Worm (Caenorhabditis elegans) whole organism, young adult: Measurements from ENCODE around the gene F29F11.20.

Source experiments
- B0035.1 ChIP-seq: sonication (generic microtip); optimal IDR thresholded peaks from 2 replicates; lab custom pipeline; 2016; ENCODE audit warnings: missing genetic modification characterization, mild to moderate bottlenecking, missing compliant biosample characterization, missing genotype, missing genetic modification reagents
- B0261.1 ChIP-seq: sonication (generic microtip); optimal IDR thresholded peaks from 2 replicates; lab custom pipeline; 2016; ENCODE audit warnings: mild to moderate bottlenecking, missing genetic modification characterization, moderate library complexity, missing compliant biosample characterization
- F37B4.10 ChIP-seq: fragments of 200-800 bp; sonication (Bioruptor generic); IDR thresholded peaks from 2 replicates; pipeline ENCODE4 v1.3.6; 2022; ENCODE audit warnings: missing genetic modification characterization, missing compliant biosample characterization
- F39B2.1 ChIP-seq: fragments of 200-800 bp; sonication (Bioruptor generic); IDR thresholded peaks from 2 replicates; pipeline ENCODE4 v1.3.6; 2022; ENCODE audit warnings: missing genetic modification reagents, missing genetic modification characterization, missing compliant biosample characterization
- Y79H2A.3 ChIP-seq: fragments of 200-800 bp; sonication (Bioruptor generic); conservative IDR thresholded peaks from 2 replicates; pipeline ENCODE4 v1.3.6; 2022; ENCODE audit warnings: missing genetic modification reagents, missing genetic modification characterization, missing compliant biosample characterization
- ama-1 ChIP-seq, 3 experiments: fragments of 150-350 bp in 1 of 3; sonication (generic microtip) in 2 of 3; optimal IDR thresholded peaks; 2 replicates each; lab custom pipeline; 2014 to 2018; ENCODE audit warnings: missing biosample characterization in 2 of 3, missing genetic modification characterization in 2 of 3, missing genetic modification reagents in 2 of 3
- aptf-3 ChIP-seq: fragments of 200-800 bp; sonication (Bioruptor generic); IDR thresholded peaks from 2 replicates; pipeline ENCODE4 v1.3.6; 2022; ENCODE audit warnings: missing genetic modification characterization, missing compliant biosample characterization
- ceh-58 ChIP-seq: fragments of 200-800 bp; sonication (Bioruptor generic); IDR thresholded peaks from 2 replicates; pipeline ENCODE4 v1.3.6; 2022; ENCODE audit warnings: missing genetic modification characterization, missing compliant biosample characterization
- gei-17 ChIP-seq: fragments of 200-800 bp; sonication (Bioruptor generic); optimal IDR thresholded peaks from 2 replicates; lab custom pipeline; 2018; ENCODE audit warnings: mild to moderate bottlenecking, missing genetic modification characterization, missing compliant biosample characterization
- him-1 ChIP-seq: sonication (generic microtip); optimal IDR thresholded peaks from 2 replicates; lab custom pipeline; 2016; ENCODE audit warnings: missing genotype, missing genetic modification reagents, missing genetic modification characterization, missing compliant biosample characterization
- hrde-1 ChIP-seq: sonication (generic microtip); optimal IDR thresholded peaks from 2 replicates; lab custom pipeline; 2016; ENCODE audit warnings: missing genetic modification characterization, mild to moderate bottlenecking, missing compliant biosample characterization, moderate library complexity, missing genotype, missing genetic modification reagents, borderline replicate concordance
- madf-6 ChIP-seq: fragments of 200-800 bp; sonication (Bioruptor generic); IDR thresholded peaks from 2 replicates; pipeline ENCODE4 v1.3.6; 2022; ENCODE audit warnings: missing genetic modification reagents, missing genetic modification characterization, missing compliant biosample characterization
- snpc-4 ChIP-seq, 5 experiments: fragments of 150-350 bp in 1 of 5; sonication (generic microtip) in 4 of 5; optimal IDR thresholded peaks; 2 replicates each; lab custom pipeline; 2014 to 2018; ENCODE audit warnings: missing genetic modification characterization in 5 of 5, missing biosample characterization in 3 of 5, antibody characterized with exemption in 2 of 5, mild to moderate bottlenecking in 2 of 5, missing compliant biosample characterization in 2 of 5, missing genotype in 2 of 5, moderate library complexity in 2 of 5, missing genetic modification reagents in 1 of 5
- ztf-3 ChIP-seq: fragments of 200-800 bp; sonication (Bioruptor generic); optimal IDR thresholded peaks from 2 replicates; lab custom pipeline; 2018; ENCODE audit warnings: mild to moderate bottlenecking, missing genetic modification characterization, missing compliant biosample characterization

DNA sequence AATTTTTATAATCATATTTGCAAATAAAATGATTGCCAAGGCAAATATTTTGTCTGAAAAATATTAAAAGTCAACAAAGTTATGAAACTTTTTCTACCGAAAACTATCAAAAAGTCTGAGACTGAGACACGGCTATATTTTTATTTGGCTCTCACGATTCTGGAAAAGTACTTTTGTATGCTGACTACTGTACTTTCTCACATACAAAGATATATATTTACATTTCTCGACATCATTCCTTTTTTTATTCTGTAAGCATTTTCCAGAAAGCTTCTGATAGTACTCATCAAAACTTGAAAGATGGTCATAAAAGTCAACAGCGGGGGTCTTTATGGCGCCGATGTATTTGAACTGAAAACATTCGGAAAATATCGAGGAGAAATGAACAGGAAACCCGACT lies 39.6 kb upstream of the F29F11.20 start, which contains the start of gene aqp-6:
- no peak for TF ChIP-seq ceh-58 (GFP tag; lab: Robert Waterston, UW)
- TF ChIP-seq aptf-3: no peak
- no peak for TF ChIP-seq hrde-1
- TF ChIP-seq ama-1 (optimal IDR thresholded peaks at IDR 0.05; lab: Kevin White, UChicago): no peak
- TF ChIP-seq ama-1 (GFP tag; optimal IDR thresholded peaks at IDR 0.05; lab: Kevin White, UChicago): no peak
- no peak for TF ChIP-seq him-1
- no peak for TF ChIP-seq snpc-4 (GFP tag; optimal IDR thresholded peaks at IDR 0.05; lab: Kevin White, UChicago)
- no peak for TF ChIP-seq snpc-4 (tag; optimal IDR thresholded peaks at IDR 0.05; lab: Kevin White, UChicago)
- TF ChIP-seq Y79H2A.3 (GFP tag; lab: Robert Waterston, UW): no peak
- no peak for TF ChIP-seq madf-6
- no peak for TF ChIP-seq B0261.1
- TF ChIP-seq B0035.1: no peak
- TF ChIP-seq F37B4.10: no peak
- TF ChIP-seq gei-17: no peak
- TF ChIP-seq F39B2.1: no peak
- TF ChIP-seq ztf-3 (GFP tag; lab: Kevin White, UChicago): no peak
